Worm (Caenorhabditis elegans) whole organism, L1 larva: Measurements from ENCODE around the gene H03E18.2.
A peak's percentile ranks its signal among the peaks of the same experiment; 100 is the strongest.

Experiments
- C04F5.9 ChIP-seq: sonication (generic microtip); optimal IDR thresholded peaks from 2 replicates; lab custom pipeline; 2016; ENCODE audit warnings: missing genetic modification characterization, missing compliant biosample characterization
- F16B12.6 ChIP-seq: fragments of 150-350 bp; optimal IDR thresholded peaks from 2 replicates; lab custom pipeline; 2014; ENCODE audit warnings: missing biosample characterization, missing genetic modification characterization
- aha-1 ChIP-seq: fragments of 150-350 bp; optimal IDR thresholded peaks from 2 replicates; lab custom pipeline; 2014; ENCODE audit warnings: missing biosample characterization, missing genetic modification characterization
- blmp-1 ChIP-seq: fragments of 150-350 bp; optimal IDR thresholded peaks from 2 replicates; lab custom pipeline; 2014; ENCODE audit warnings: missing biosample characterization, missing genetic modification characterization
- ceh-63 ChIP-seq: fragments of 200-800 bp; sonication (Bioruptor generic); optimal IDR thresholded peaks from 2 replicates; lab custom pipeline; 2018; ENCODE audit warnings: mild to moderate bottlenecking, missing genetic modification characterization, missing compliant biosample characterization
- ceh-8 ChIP-seq: fragments of 200-800 bp; sonication (Bioruptor generic); optimal IDR thresholded peaks from 2 replicates; lab custom pipeline; 2018; ENCODE audit warnings: mild to moderate bottlenecking, missing genetic modification characterization, moderate library complexity, missing compliant biosample characterization
- ceh-82 ChIP-seq, 3 experiments: fragments of 150-350 bp in 1 of 3; sonication (generic microtip) in 2 of 3; optimal IDR thresholded peaks; 2 replicates each; lab custom pipeline; 2014 to 2017; ENCODE audit warnings: missing biosample characterization in 3 of 3, missing genetic modification characterization in 3 of 3
- ceh-88 ChIP-seq: fragments of 200-800 bp; sonication (Bioruptor generic); IDR thresholded peaks from 2 replicates; pipeline ENCODE4 v1.3.6; 2022; ENCODE audit warnings: missing genetic modification characterization, missing compliant biosample characterization
- dsc-1 ChIP-seq: sonication (generic microtip); optimal IDR thresholded peaks from 2 replicates; lab custom pipeline; 2016; ENCODE audit warnings: mild to moderate bottlenecking, missing genetic modification characterization, missing compliant biosample characterization
- efl-3 ChIP-seq: fragments of 200-800 bp; sonication (Bioruptor generic); optimal IDR thresholded peaks from 2 replicates; lab custom pipeline; 2018; ENCODE audit warnings: mild to moderate bottlenecking, missing genetic modification characterization, missing compliant biosample characterization
- egl-27 ChIP-seq, 2 experiments: fragments of 150-350 bp in 1 of 2; sonication (generic microtip); optimal IDR thresholded peaks; 3 replicates each; lab custom pipeline; 2017 to 2018; ENCODE audit warnings: missing biosample characterization in 2 of 2, missing genetic modification characterization in 2 of 2, missing genetic modification reagents in 2 of 2
- fkh-10 ChIP-seq: sonication (generic microtip); optimal IDR thresholded peaks from 2 replicates; lab custom pipeline; 2017; ENCODE audit warnings: missing biosample characterization, missing genetic modification reagents, missing genetic modification characterization
- fkh-8 ChIP-seq: sonication (generic microtip); optimal IDR thresholded peaks from 2 replicates; lab custom pipeline; 2016; ENCODE audit warnings: mild to moderate bottlenecking, missing genetic modification characterization, missing compliant biosample characterization
- fos-1 ChIP-seq: fragments of 150-350 bp; optimal IDR thresholded peaks from 2 replicates; lab custom pipeline; 2014; ENCODE audit warnings: missing biosample characterization, missing genetic modification characterization
- grh-1 ChIP-seq: fragments of 200-800 bp; sonication (Bioruptor generic); IDR thresholded peaks from 2 replicates; pipeline ENCODE4 v1.3.6; 2022; ENCODE audit warnings: missing genetic modification reagents, missing genetic modification characterization, missing compliant biosample characterization
- hlh-17 ChIP-seq: fragments of 200-800 bp; sonication (Bioruptor generic); optimal IDR thresholded peaks from 2 replicates; lab custom pipeline; 2018; ENCODE audit warnings: missing genetic modification characterization, mild to moderate bottlenecking, missing compliant biosample characterization, moderate library complexity, borderline replicate concordance
- hlh-4 ChIP-seq: sonication (generic microtip); optimal IDR thresholded peaks from 2 replicates; lab custom pipeline; 2016; ENCODE audit warnings: mild to moderate bottlenecking, missing genetic modification characterization, missing compliant biosample characterization
- isw-1 ChIP-seq: fragments of 200-800 bp; sonication (Bioruptor generic); IDR thresholded peaks from 2 replicates; pipeline ENCODE4 v1.3.6; 2022; ENCODE audit warnings: missing genetic modification characterization, missing compliant biosample characterization
- lin-13 ChIP-seq: fragments of 150-350 bp; optimal IDR thresholded peaks from 2 replicates; lab custom pipeline; 2014; ENCODE audit warnings: missing biosample characterization, missing genetic modification reagents, missing genetic modification characterization
- lin-14 ChIP-seq: fragments of 200-800 bp; sonication (Bioruptor generic); optimal IDR thresholded peaks from 2 replicates; lab custom pipeline; 2018; ENCODE audit warnings: mild to moderate bottlenecking, missing genetic modification characterization, moderate library complexity, missing compliant biosample characterization
- lir-3 ChIP-seq: sonication (generic microtip); optimal IDR thresholded peaks from 2 replicates; lab custom pipeline; 2016; ENCODE audit warnings: mild to moderate bottlenecking, missing genetic modification characterization, moderate library complexity, missing compliant biosample characterization; ENCODE audit not compliant: poor library complexity
- lsy-2 ChIP-seq, 2 experiments: fragments of 150-350 bp; optimal IDR thresholded peaks; 2 replicates each; lab custom pipeline; 2014; ENCODE audit warnings: missing biosample characterization in 2 of 2, missing genetic modification characterization in 2 of 2
- mdl-1 ChIP-seq, 2 experiments: fragments of 150-350 bp; optimal IDR thresholded peaks; 2 replicates each; lab custom pipeline; 2014 to 2017; ENCODE audit warnings: missing biosample characterization in 2 of 2, missing genetic modification characterization in 2 of 2, inconsistent platforms in 1 of 2
- mep-1 ChIP-seq: fragments of 150-350 bp; optimal IDR thresholded peaks from 2 replicates; lab custom pipeline; 2014; ENCODE audit warnings: missing biosample characterization, missing genetic modification characterization
- nhr-11 ChIP-seq: fragments of 150-350 bp; optimal IDR thresholded peaks from 2 replicates; lab custom pipeline; 2014; ENCODE audit warnings: missing biosample characterization, missing genetic modification characterization
- nhr-12 ChIP-seq: sonication (generic microtip); optimal IDR thresholded peaks from 2 replicates; lab custom pipeline; 2017; ENCODE audit warnings: missing biosample characterization, missing genetic modification characterization
- nhr-19 ChIP-seq: fragments of 200-800 bp; sonication (Bioruptor generic); conservative IDR thresholded peaks from 2 replicates; pipeline ENCODE4 v1.3.6; 2022; ENCODE audit warnings: missing genetic modification characterization, missing compliant biosample characterization
- nhr-47 ChIP-seq: sonication (generic microtip); optimal IDR thresholded peaks from 2 replicates; lab custom pipeline; 2016; ENCODE audit warnings: mild to moderate bottlenecking, missing genetic modification characterization, moderate library complexity, missing compliant biosample characterization
- nhr-71 ChIP-seq: sonication (generic microtip); optimal IDR thresholded peaks from 2 replicates; lab custom pipeline; 2016; ENCODE audit warnings: mild to moderate bottlenecking, missing genetic modification characterization, moderate library complexity, missing compliant biosample characterization
- nhr-76 ChIP-seq: sonication (generic microtip); optimal IDR thresholded peaks from 2 replicates; lab custom pipeline; 2017; ENCODE audit warnings: missing biosample characterization, missing genetic modification characterization
- nhr-84 ChIP-seq: sonication (generic microtip); optimal IDR thresholded peaks from 2 replicates; lab custom pipeline; 2017; ENCODE audit warnings: missing biosample characterization, missing genetic modification characterization
- pag-3 ChIP-seq: sonication (generic microtip); optimal IDR thresholded peaks from 2 replicates; lab custom pipeline; 2017; ENCODE audit warnings: missing genetic modification characterization, mild to moderate bottlenecking, missing compliant biosample characterization, antibody characterized with exemption, borderline replicate concordance; ENCODE audit not compliant: insufficient read depth
- pax-3 ChIP-seq: fragments of 200-800 bp; sonication (Bioruptor generic); optimal IDR thresholded peaks from 2 replicates; lab custom pipeline; 2018; ENCODE audit warnings: mild to moderate bottlenecking, missing genetic modification characterization, moderate library complexity, missing compliant biosample characterization
- rnt-1 ChIP-seq: sonication (generic microtip); optimal IDR thresholded peaks from 2 replicates; lab custom pipeline; 2016; ENCODE audit warnings: mild to moderate bottlenecking, missing genetic modification characterization, moderate library complexity, missing compliant biosample characterization
- skn-1 ChIP-seq: fragments of 150-350 bp; optimal IDR thresholded peaks from 2 replicates; lab custom pipeline; 2014; ENCODE audit warnings: missing biosample characterization, missing genetic modification characterization
- snpc-4 ChIP-seq: fragments of 150-350 bp; optimal IDR thresholded peaks from 2 replicates; lab custom pipeline; 2014; ENCODE audit warnings: missing biosample characterization, missing genetic modification characterization
- snu-23 ChIP-seq: sonication (generic microtip); optimal IDR thresholded peaks from 2 replicates; lab custom pipeline; 2016; ENCODE audit warnings: missing genetic modification characterization, missing compliant biosample characterization
- sox-4 ChIP-seq: sonication (generic microtip); optimal IDR thresholded peaks from 2 replicates; lab custom pipeline; 2016; ENCODE audit warnings: missing genetic modification characterization, missing compliant biosample characterization
- swsn-7 ChIP-seq: sonication (generic microtip); optimal IDR thresholded peaks from 2 replicates; lab custom pipeline; 2016; ENCODE audit warnings: missing genetic modification characterization, missing compliant biosample characterization
- tbx-2 ChIP-seq: sonication (generic microtip); optimal IDR thresholded peaks from 2 replicates; lab custom pipeline; 2016; ENCODE audit warnings: missing genetic modification characterization, missing compliant biosample characterization
- tlp-1 ChIP-seq: fragments of 150-350 bp; optimal IDR thresholded peaks from 2 replicates; lab custom pipeline; 2014; ENCODE audit warnings: missing biosample characterization, missing genetic modification characterization
- unc-30 ChIP-seq: sonication (generic microtip); optimal IDR thresholded peaks from 2 replicates; lab custom pipeline; 2017; ENCODE audit warnings: missing biosample characterization, missing genetic modification characterization
- unc-86 ChIP-seq: sonication (generic microtip); optimal IDR thresholded peaks from 2 replicates; lab custom pipeline; 2016; ENCODE audit warnings: missing genetic modification characterization, missing compliant biosample characterization
- unc-98 ChIP-seq: fragments of 200-800 bp; sonication (Bioruptor generic); IDR thresholded peaks from 2 replicates; pipeline ENCODE4 v1.3.6; 2022; ENCODE audit warnings: missing genetic modification characterization, missing compliant biosample characterization
- ztf-11 ChIP-seq, 2 experiments: sonication (generic microtip); optimal IDR thresholded peaks; 2 replicates each; lab custom pipeline; 2016 to 2017; ENCODE audit warnings: missing genetic modification characterization in 2 of 2, missing biosample characterization in 1 of 2, missing compliant biosample characterization in 1 of 2
- ztf-4 ChIP-seq: fragments of 150-350 bp; optimal IDR thresholded peaks from 2 replicates; lab custom pipeline; 2014; ENCODE audit warnings: missing biosample characterization, missing genetic modification characterization

Gene H03E18.2

ce11 chrX:8483951-8484350, 36.4 kb downstream of the H03E18.2 start:
- TF ChIP-seq lir-3 (tag; lab: Kevin White, UChicago) = no peak
- TF ChIP-seq nhr-71 (tag; lab: Kevin White, UChicago) = no peak
- no peak for TF ChIP-seq sox-4 (tag; lab: Kevin White, UChicago)
- no peak for TF ChIP-seq rnt-1
- TF ChIP-seq lin-14 = no peak
- TF ChIP-seq tbx-2 (tag; lab: Kevin White, UChicago) = no peak
- TF ChIP-seq blmp-1 (tag; lab: Kevin White, UChicago) = no peak
- TF ChIP-seq nhr-47 (tag; lab: Kevin White, UChicago) = no peak
- TF ChIP-seq ceh-8 = no peak
- no peak for TF ChIP-seq fkh-10 (GFP tag; lab: Kevin White, UChicago)
- no peak for TF ChIP-seq pag-3 (tag; lab: Kevin White, UChicago)
- no peak for TF ChIP-seq unc-30 (tag; lab: Kevin White, UChicago)
- no peak for TF ChIP-seq F16B12.6 (tag; lab: Kevin White, UChicago)
- TF ChIP-seq, all 84 proteins: peak for 0

DNA sequence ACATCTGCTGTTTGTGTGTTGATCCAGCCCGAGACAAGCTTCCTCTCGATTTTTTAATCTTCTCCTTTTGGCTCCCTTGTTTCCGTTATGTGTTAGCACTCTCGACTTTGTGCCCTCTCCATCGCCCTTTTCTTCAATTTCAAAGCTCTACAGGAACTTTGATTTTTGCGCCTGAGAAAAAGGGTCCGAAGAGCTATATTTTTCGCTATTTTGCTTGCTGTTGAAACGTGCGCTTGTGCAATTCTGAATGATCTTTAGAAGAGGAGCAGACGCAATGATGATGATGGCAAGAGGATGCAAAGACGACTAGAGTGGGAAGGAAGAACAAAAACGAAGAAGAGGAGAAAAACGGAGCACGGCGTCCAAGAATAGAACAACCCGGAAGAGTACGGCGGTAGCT, 38.6 kb downstream of the H03E18.2 start:
- TF ChIP-seq snu-23 (GFP tag; lab: Kevin White, UChicago) = peak; percentile 33
- peak; percentile 94 for TF ChIP-seq fkh-10 (GFP tag; lab: Kevin White, UChicago)
- TF ChIP-seq nhr-19 (GFP tag; lab: Robert Waterston, UW) = peak; percentile 24; the same call in 1 of the 2 replicates
- TF ChIP-seq nhr-84 (tag; lab: Kevin White, UChicago) = no peak
- TF ChIP-seq ceh-82 (tag; optimal IDR thresholded peaks at IDR 0.05; lab: Kevin White, UChicago) = peak in 1 of 3 experiments; percentile 16
- peak; percentile 27 for TF ChIP-seq nhr-47 (tag; lab: Kevin White, UChicago)
- no peak for TF ChIP-seq egl-27 (tag; optimal IDR thresholded peaks at IDR 0.05; lab: Kevin White, UChicago)
- TF ChIP-seq skn-1 (tag; lab: Kevin White, UChicago) = peak; percentile 13
- TF ChIP-seq lin-14 = peak; percentile 87
- peak; percentile 51 for TF ChIP-seq rnt-1
- TF ChIP-seq dsc-1 (tag; lab: Kevin White, UChicago) = peak; percentile 21
- no peak for TF ChIP-seq grh-1 (GFP tag; lab: Robert Waterston, UW)
- TF ChIP-seq fos-1 (tag; lab: Kevin White, UChicago) = no peak
- peak; percentile 84 for TF ChIP-seq nhr-71 (tag; lab: Kevin White, UChicago)
- peak; percentile 17 for TF ChIP-seq swsn-7
- TF ChIP-seq unc-86 (tag; lab: Kevin White, UChicago) = peak; percentile 46
- TF ChIP-seq lsy-2 (tag; optimal IDR thresholded peaks at IDR 0.05; lab: Kevin White, UChicago) = peak in 1 of 2 experiments; percentile 6

DNA sequence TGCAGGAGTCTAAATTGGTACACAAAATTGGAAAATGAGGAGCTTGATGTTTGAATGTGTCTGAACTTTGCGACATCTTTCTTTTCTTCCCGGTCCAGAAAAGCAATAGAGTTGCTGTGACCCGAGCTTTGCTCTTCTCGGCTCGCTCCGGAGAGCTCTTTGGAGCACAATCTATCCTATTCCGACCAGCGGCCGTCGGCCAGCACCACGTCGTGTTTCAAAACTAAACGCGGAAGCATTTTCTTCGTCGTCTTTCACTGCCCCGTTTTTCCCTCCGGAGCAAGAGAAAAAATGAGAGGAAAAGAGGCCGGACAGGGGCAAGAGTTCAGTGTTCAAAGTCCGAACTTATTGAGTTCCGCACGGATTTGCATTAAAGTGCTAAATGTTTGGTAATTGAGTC, 41.3 kb downstream of the H03E18.2 start:
- TF ChIP-seq snu-23 (GFP tag; lab: Kevin White, UChicago) (no peak), hlh-17 (GFP tag; lab: Kevin White, UChicago) (no peak), unc-98 (GFP tag; lab: Robert Waterston, UW) (no peak), nhr-47 (tag; lab: Kevin White, UChicago) (no peak), F16B12.6 (tag; lab: Kevin White, UChicago) (no peak), tlp-1 (tag; lab: Kevin White, UChicago) (no peak), ceh-63 (GFP tag; lab: Kevin White, UChicago) (no peak), nhr-71 (tag; lab: Kevin White, UChicago) (peak; percentile 35), mdl-1 (tag; optimal IDR thresholded peaks at IDR 0.05; lab: Kevin White, UChicago) (no peak), nhr-11 (tag; lab: Kevin White, UChicago) (no peak), nhr-84 (tag; lab: Kevin White, UChicago) (no peak), ceh-8 (no peak), ceh-88 (GFP tag; lab: Robert Waterston, UW) (no peak), isw-1 (GFP tag; lab: Robert Waterston, UW) (no peak), ztf-11 (tag; optimal IDR thresholded peaks at IDR 0.05; lab: Kevin White, UChicago) (no peak), dsc-1 (tag; lab: Kevin White, UChicago) (peak; percentile 32), C04F5.9 (tag; lab: Kevin White, UChicago) (no peak), pag-3 (tag; lab: Kevin White, UChicago) (no peak), nhr-76 (tag; lab: Kevin White, UChicago) (no peak), snpc-4 (tag; lab: Kevin White, UChicago) (no peak), fkh-8 (tag; lab: Kevin White, UChicago) (peak; percentile 1), hlh-4 (tag; lab: Kevin White, UChicago) (no peak), ztf-4 (tag; lab: Kevin White, UChicago) (no peak), pax-3 (tag; lab: Kevin White, UChicago) (no peak), unc-86 (tag; lab: Kevin White, UChicago) (peak; percentile 21), fos-1 (tag; lab: Kevin White, UChicago) (no peak), aha-1 (tag; lab: Kevin White, UChicago) (no peak), ceh-82 (tag; optimal IDR thresholded peaks at IDR 0.05; lab: Kevin White, UChicago) (peak in 1 of 3 experiments; percentile 11), nhr-19 (GFP tag; lab: Robert Waterston, UW) (no peak), mep-1 (tag; lab: Kevin White, UChicago) (no peak), efl-3 (no peak), lin-14 (peak; percentile 67), lin-13 (GFP tag; lab: Kevin White, UChicago) (no peak), fkh-10 (GFP tag; lab: Kevin White, UChicago) (peak; percentile 2), nhr-12 (tag; lab: Kevin White, UChicago) (no peak)
